Fruit fly (Drosophila melanogaster) whole organism, embryonic: ENCODE results near the gene inaE.

ENCODE experiments used
- Bgb ChIP-seq: fragments of 200-800 bp; sonication (Bioruptor generic); IDR thresholded peaks from 2 replicates; pipeline ENCODE4 v1.3.6; 2022; ENCODE audit warnings: missing biosample characterization, missing genetic modification characterization; ENCODE audit not compliant: partially characterized antibody
- CG11456 ChIP-seq: fragments of 200-800 bp; sonication (Bioruptor generic); IDR thresholded peaks from 3 replicates; pipeline ENCODE4 v1.3.6; 2022; ENCODE audit warnings: missing biosample characterization, missing genetic modification characterization
- CG12942 ChIP-seq: fragments of 200-800 bp; sonication (Bioruptor generic); optimal IDR thresholded peaks from 3 replicates; lab custom pipeline; 2016; ENCODE audit warnings: missing biosample characterization, missing genetic modification characterization
- CG13296 ChIP-seq: fragments of 200-800 bp; sonication (Bioruptor generic); optimal IDR thresholded peaks from 3 replicates; lab custom pipeline; 2018; ENCODE audit warnings: missing biosample characterization, mild to moderate bottlenecking, missing genetic modification characterization
- CG1647 ChIP-seq: fragments of 200-800 bp; sonication (Bioruptor generic); optimal IDR thresholded peaks from 3 replicates; lab custom pipeline; 2016; ENCODE audit warnings: missing biosample characterization, missing genetic modification characterization
- CG16863 ChIP-seq: fragments of 200-800 bp; sonication (Bioruptor generic); optimal IDR thresholded peaks from 3 replicates; lab custom pipeline; 2016; ENCODE audit warnings: missing biosample characterization, missing genetic modification characterization
- CG18011 ChIP-seq: fragments of 200-800 bp; sonication (Bioruptor generic); optimal IDR thresholded peaks from 2 replicates; lab custom pipeline; 2017; ENCODE audit warnings: missing biosample characterization, missing genetic modification characterization, mild to moderate bottlenecking, moderate library complexity, missing genotype
- CG32532 ChIP-seq: fragments of 200-800 bp; sonication (Bioruptor generic); IDR thresholded peaks from 2 replicates; pipeline ENCODE4 v1.3.6; 2022; ENCODE audit warnings: missing biosample characterization, missing genetic modification characterization
- CG32772 ChIP-seq: fragments of 200-800 bp; sonication (Bioruptor generic); IDR thresholded peaks from 2 replicates; pipeline ENCODE4 v1.3.6; 2022; ENCODE audit warnings: missing biosample characterization, missing genetic modification characterization
- CG3838 ChIP-seq: fragments of 200-800 bp; sonication (Bioruptor generic); optimal IDR thresholded peaks from 3 replicates; lab custom pipeline; 2016; ENCODE audit warnings: missing biosample characterization, missing genetic modification characterization
- CG3995 ChIP-seq: fragments of 200-800 bp; sonication (Bioruptor generic); optimal IDR thresholded peaks from 3 replicates; lab custom pipeline; 2016; ENCODE audit warnings: missing biosample characterization, missing genetic modification characterization
- CG4820 ChIP-seq: fragments of 200-800 bp; sonication (Bioruptor generic); optimal IDR thresholded peaks from 3 replicates; lab custom pipeline; 2016; ENCODE audit warnings: missing biosample characterization, missing genetic modification characterization
- CG6254 ChIP-seq: fragments of 200-800 bp; sonication (Bioruptor generic); optimal IDR thresholded peaks from 3 replicates; lab custom pipeline; 2017; ENCODE audit warnings: mild to moderate bottlenecking, missing biosample characterization, missing genetic modification reagents, missing genetic modification characterization
- CG7786 ChIP-seq: fragments of 200-800 bp; sonication (Bioruptor generic); optimal IDR thresholded peaks from 2 replicates; lab custom pipeline; 2016; ENCODE audit warnings: missing biosample characterization, missing genetic modification characterization
- CG8290 ChIP-seq, 3 experiments: fragments of 200-800 bp; sonication (Bioruptor generic); optimal IDR thresholded peaks; 2 replicates each; lab custom pipeline; 2016 to 2019; ENCODE audit warnings: missing biosample characterization in 3 of 3, missing genetic modification characterization in 3 of 3, mild to moderate bottlenecking in 2 of 3, moderate library complexity in 1 of 3
- CG9727 ChIP-seq: fragments of 200-800 bp; sonication (Bioruptor generic); optimal IDR thresholded peaks from 3 replicates; lab custom pipeline; 2017; ENCODE audit warnings: missing biosample characterization, mild to moderate bottlenecking, missing genetic modification characterization
- CrebB ChIP-seq: fragments of 200-800 bp; sonication (Bioruptor generic); optimal IDR thresholded peaks from 3 replicates; lab custom pipeline; 2018; ENCODE audit warnings: missing biosample characterization, mild to moderate bottlenecking, missing genetic modification characterization
- D ChIP-seq, 2 experiments: fragments of 200-800 bp in 1 of 2; fragments of >200 bp in 1 of 2; sonication (Bioruptor generic) in 1 of 2; optimal IDR thresholded peaks; 2 replicates in 1 of 2; 3 replicates in 1 of 2; lab custom pipeline; 2017; ENCODE audit warnings: mild to moderate bottlenecking in 1 of 2, missing biosample characterization in 1 of 2, missing genetic modification characterization in 1 of 2, missing genetic modification reagents in 1 of 2
- D19A ChIP-seq: fragments of 200-800 bp; optimal IDR thresholded peaks from 3 replicates; lab custom pipeline; 2019; ENCODE audit warnings: missing biosample characterization, mild to moderate bottlenecking, missing genetic modification characterization, moderate library complexity
- Dad ChIP-seq: fragments of 200-800 bp; sonication (Bioruptor generic); optimal IDR thresholded peaks from 3 replicates; lab custom pipeline; 2016; ENCODE audit warnings: missing biosample characterization, missing genetic modification characterization
- HmgD ChIP-seq: fragments of 200-800 bp; sonication (Bioruptor generic); optimal IDR thresholded peaks from 3 replicates; lab custom pipeline; 2016; ENCODE audit warnings: missing biosample characterization, missing genetic modification characterization
- Hmx ChIP-seq: fragments of 200-800 bp; sonication (Bioruptor generic); optimal IDR thresholded peaks from 2 replicates; lab custom pipeline; 2016; ENCODE audit warnings: missing biosample characterization, missing genetic modification characterization
- Hr3 ChIP-seq: fragments of 200-800 bp; sonication (Bioruptor generic); optimal IDR thresholded peaks from 3 replicates; lab custom pipeline; 2016; ENCODE audit warnings: missing biosample characterization, missing genetic modification characterization
- Hsf ChIP-seq: fragments of 200-800 bp; sonication (Bioruptor generic); optimal IDR thresholded peaks from 3 replicates; lab custom pipeline; 2016; ENCODE audit warnings: missing biosample characterization, missing genetic modification characterization
- MESR4 ChIP-seq: fragments of 200-800 bp; sonication (Bioruptor generic); optimal IDR thresholded peaks from 2 replicates; lab custom pipeline; 2018; ENCODE audit warnings: missing biosample characterization, mild to moderate bottlenecking, missing genetic modification characterization, moderate library complexity
- Sox100B ChIP-seq: fragments of 200-800 bp; sonication (Bioruptor generic); optimal IDR thresholded peaks from 3 replicates; lab custom pipeline; 2018; ENCODE audit warnings: missing biosample characterization, mild to moderate bottlenecking, missing genetic modification characterization
- Taf1 ChIP-seq: fragments of 200-800 bp; sonication (Bioruptor generic); IDR thresholded peaks from 2 replicates; pipeline ENCODE4 v1.3.6; 2022; ENCODE audit warnings: missing biosample characterization, missing genetic modification characterization
- ac ChIP-seq: fragments of 200-800 bp; sonication (Bioruptor generic); optimal IDR thresholded peaks from 3 replicates; lab custom pipeline; 2017; ENCODE audit warnings: missing biosample characterization, mild to moderate bottlenecking, missing genetic modification characterization
- chm ChIP-seq: fragments of 200-800 bp; sonication (Bioruptor generic); IDR thresholded peaks from 2 replicates; pipeline ENCODE4 v1.3.6; 2022; ENCODE audit warnings: missing biosample characterization, missing genetic modification characterization
- crc ChIP-seq: fragments of 200-800 bp; sonication (Bioruptor generic); optimal IDR thresholded peaks from 2 replicates; lab custom pipeline; 2016; ENCODE audit warnings: missing biosample characterization, missing genetic modification characterization
- dpn ChIP-seq, 2 experiments: fragments of 200-800 bp; sonication (Bioruptor generic); optimal IDR thresholded peaks; 3 replicates each; lab custom pipeline; 2016; ENCODE audit warnings: missing biosample characterization in 2 of 2, missing genetic modification characterization in 2 of 2
- exex ChIP-seq: fragments of 200-800 bp; sonication (Bioruptor generic); optimal IDR thresholded peaks from 4 replicates; lab custom pipeline; 2018; ENCODE audit warnings: missing biosample characterization, mild to moderate bottlenecking, missing genetic modification characterization, moderate library complexity
- ind ChIP-seq: fragments of 200-800 bp; sonication (Bioruptor generic); optimal IDR thresholded peaks from 3 replicates; lab custom pipeline; 2016; ENCODE audit warnings: missing biosample characterization, missing genetic modification characterization
- ken ChIP-seq: fragments of 200-800 bp; sonication (Bioruptor generic); IDR thresholded peaks from 3 replicates; pipeline ENCODE4 v1.3.6; 2022; ENCODE audit warnings: missing biosample characterization, missing genetic modification characterization
- klu ChIP-seq: fragments of 200-800 bp; sonication (Bioruptor generic); IDR thresholded peaks from 2 replicates; pipeline ENCODE4 v1.3.6; 2022; ENCODE audit warnings: missing biosample characterization, missing genetic modification characterization
- lbe ChIP-seq: fragments of 200-800 bp; sonication (Bioruptor generic); optimal IDR thresholded peaks from 2 replicates; lab custom pipeline; 2016; ENCODE audit warnings: missing biosample characterization, mild to moderate bottlenecking, missing genetic modification characterization
- lola ChIP-seq, 3 experiments: fragments of >200 bp in 2 of 3; fragments of 200-800 bp in 1 of 3; sonication (Bioruptor generic) in 1 of 3; optimal IDR thresholded peaks; 2 replicates each; lab custom pipeline; 2017 to 2019; ENCODE audit warnings: missing biosample characterization in 3 of 3, missing genetic modification characterization in 3 of 3, mild to moderate bottlenecking in 1 of 3, moderate library complexity in 1 of 3
- mam ChIP-seq: fragments of 200-800 bp; sonication (Bioruptor generic); optimal IDR thresholded peaks from 3 replicates; lab custom pipeline; 2016; ENCODE audit warnings: missing biosample characterization, missing genetic modification characterization
- nau ChIP-seq: fragments of 200-800 bp; sonication (Bioruptor generic); optimal IDR thresholded peaks from 3 replicates; lab custom pipeline; 2017; ENCODE audit warnings: missing biosample characterization, mild to moderate bottlenecking, missing genetic modification characterization, missing genetic modification reagents
- nmo ChIP-seq: fragments of 200-800 bp; sonication (Bioruptor generic); optimal IDR thresholded peaks from 2 replicates; lab custom pipeline; 2018; ENCODE audit warnings: missing biosample characterization, mild to moderate bottlenecking, missing genetic modification characterization, moderate library complexity
- pb ChIP-seq: fragments of 200-800 bp; sonication (Bioruptor generic); optimal IDR thresholded peaks from 3 replicates; lab custom pipeline; 2016; ENCODE audit warnings: missing biosample characterization, missing genetic modification characterization
- sc ChIP-seq, 3 experiments: fragments of >200 bp in 2 of 3; fragments of 200-800 bp in 1 of 3; sonication (Bioruptor generic) in 1 of 3; optimal IDR thresholded peaks; 2 replicates in 2 of 3; 3 replicates in 1 of 3; lab custom pipeline; 2017; ENCODE audit warnings: mild to moderate bottlenecking in 1 of 3, missing biosample characterization in 1 of 3, missing genetic modification characterization in 1 of 3, missing genetic modification reagents in 1 of 3
- sd ChIP-seq: fragments of 200-800 bp; sonication (Bioruptor generic); optimal IDR thresholded peaks from 3 replicates; lab custom pipeline; 2018; ENCODE audit warnings: missing biosample characterization, mild to moderate bottlenecking, missing genetic modification characterization, moderate library complexity
- sisA ChIP-seq: fragments of 200-800 bp; sonication (Bioruptor generic); IDR thresholded peaks from 2 replicates; pipeline ENCODE4 v1.3.6; 2022; ENCODE audit warnings: missing biosample characterization, missing genetic modification characterization
- slbo ChIP-seq: fragments of 200-800 bp; sonication (Bioruptor generic); IDR thresholded peaks from 2 replicates; pipeline ENCODE4 v1.3.6; 2022; ENCODE audit warnings: missing biosample characterization, missing genetic modification characterization
- sr ChIP-seq: fragments of 200-800 bp; sonication (Bioruptor generic); IDR thresholded peaks from 3 replicates; pipeline ENCODE4 v1.3.6; 2022; ENCODE audit warnings: missing biosample characterization, missing genetic modification characterization
- stwl ChIP-seq: fragments of 200-800 bp; sonication (Bioruptor generic); optimal IDR thresholded peaks from 3 replicates; lab custom pipeline; 2018; ENCODE audit warnings: missing biosample characterization, mild to moderate bottlenecking, missing genetic modification characterization, moderate library complexity
- unpg ChIP-seq: fragments of 200-800 bp; sonication (Bioruptor generic); optimal IDR thresholded peaks from 3 replicates; lab custom pipeline; 2018; ENCODE audit warnings: missing biosample characterization, mild to moderate bottlenecking, missing genetic modification characterization, moderate library complexity

The inaE gene

dm6 chrX:13815526-13816173, 32.1 kb downstream of the inaE start (continued):
- no peak for TF ChIP-seq Hmx (GFP tag; lab: Kevin White, UChicago)
- TF ChIP-seq D19A (tag; lab: Kevin White, UChicago): peak; percentile 55
- TF ChIP-seq ken: no peak
- no peak for TF ChIP-seq CG18011
- no peak for TF ChIP-seq CG3838 (GFP tag; lab: Kevin White, UChicago)
- peak; percentile 60 for TF ChIP-seq ind
- TF ChIP-seq CG4820 (GFP tag; lab: Kevin White, UChicago): peak; percentile 56
- TF ChIP-seq CG13296: peak; percentile 53
- peak; percentile 34; the same call in 1 of the 3 replicates for TF ChIP-seq CG11456
- peak; percentile 51 for TF ChIP-seq unpg (GFP tag; lab: Kevin White, UChicago)
- TF ChIP-seq Taf1: no peak
- TF ChIP-seq D (optimal IDR thresholded peaks at IDR 0.05; lab: Kevin White, UChicago): no peak
- TF ChIP-seq D (GFP tag; optimal IDR thresholded peaks at IDR 0.05; lab: Kevin White, UChicago): peak; percentile 61
- peak in 1 of 3 experiments; percentile 44 for TF ChIP-seq lola (GFP tag; optimal IDR thresholded peaks at IDR 0.05; lab: Kevin White, UChicago)
- TF ChIP-seq chm: no peak
- no peak for TF ChIP-seq CrebB (tag; lab: Kevin White, UChicago)
- peak; percentile 60 for TF ChIP-seq Hr3 (GFP tag; lab: Kevin White, UChicago)
- peak; percentile 28 for TF ChIP-seq CG16863 (GFP tag; lab: Kevin White, UChicago)
- peak; percentile 53 for TF ChIP-seq nau
- TF ChIP-seq nmo (GFP tag; lab: Kevin White, UChicago): peak; percentile 80
- TF ChIP-seq crc (GFP tag; lab: Kevin White, UChicago): peak; percentile 41
- TF ChIP-seq HmgD (GFP tag; lab: Kevin White, UChicago): no peak
- peak; percentile 8 for TF ChIP-seq lbe (GFP tag; lab: Kevin White, UChicago)
- no peak for TF ChIP-seq sc (optimal IDR thresholded peaks at IDR 0.05; lab: Kevin White, UChicago)
- peak; percentile 29 for TF ChIP-seq sc (GFP tag; optimal IDR thresholded peaks at IDR 0.05; lab: Kevin White, UChicago)
- TF ChIP-seq MESR4 (GFP tag; lab: Kevin White, UChicago): no peak
- TF ChIP-seq CG3995 (GFP tag; lab: Kevin White, UChicago): peak; percentile 3
- TF ChIP-seq dpn (GFP tag; optimal IDR thresholded peaks at IDR 0.05; lab: Kevin White, UChicago): peak; percentile 55 to 70
- peak; percentile 43 for TF ChIP-seq CG7786 (GFP tag; lab: Kevin White, UChicago)
- no peak for TF ChIP-seq stwl (tag; lab: Kevin White, UChicago)
- no peak for TF ChIP-seq exex (tag; lab: Kevin White, UChicago)
- peak; percentile 79 for TF ChIP-seq mam (GFP tag; lab: Kevin White, UChicago)
- peak; percentile 37 for TF ChIP-seq CG12942 (GFP tag; lab: Kevin White, UChicago)
- peak; percentile 43 for TF ChIP-seq slbo (GFP tag; lab: Robert Waterston, UW)
- 0 out of 2 replicates have a peak, but pooled peaks have one; percentile 8 for TF ChIP-seq klu
- peak; percentile 73 for TF ChIP-seq Sox100B
- peak; percentile 31; the same call in 1 of the 2 replicates for TF ChIP-seq CG32772
- peak; percentile 36 for TF ChIP-seq Dad (GFP tag; lab: Kevin White, UChicago)
- no peak for TF ChIP-seq Bgb
- TF ChIP-seq ac (GFP tag; lab: Kevin White, UChicago): no peak
- no peak for TF ChIP-seq CG8290 (GFP tag; optimal IDR thresholded peaks at IDR 0.05; lab: Kevin White, UChicago)
- TF ChIP-seq CG8290 (tag; optimal IDR thresholded peaks at IDR 0.05; lab: Kevin White, UChicago): peak in 1 of 2 experiments; percentile 10
- TF ChIP-seq CG9727 (GFP tag; lab: Kevin White, UChicago): peak; percentile 60
- peak; percentile 38 for TF ChIP-seq pb (GFP tag; lab: Kevin White, UChicago)
- peak; percentile 55 for TF ChIP-seq Hsf (GFP tag; lab: Kevin White, UChicago)
- TF ChIP-seq CG1647 (GFP tag; lab: Kevin White, UChicago): peak; percentile 27
- TF ChIP-seq sr: 0 out of 3 replicates have a peak, but pooled peaks have one; percentile 13
- TF ChIP-seq sisA (GFP tag; lab: Robert Waterston, UW): peak; percentile 51
- peak; percentile 22 for TF ChIP-seq CG6254
- peak; percentile 47 for TF ChIP-seq sd (tag; lab: Kevin White, UChicago)
- TF ChIP-seq CG32532 (GFP tag; lab: Robert Waterston, UW): no peak; the same call in 1 of the 2 replicates
